Worm (Caenorhabditis elegans): ENCODE measurements around the gene W09D10.4.

- TF ChIP-seq W03F9.2 (tag; optimal IDR thresholded peaks at IDR 0.05) (no peak), him-1 (tag; optimal IDR thresholded peaks at IDR 0.05) (no peak)
These were observed 7.5 kb downstream of the W09D10.4 start for ce11 chrIII:10708484-10708883.

All from whole organism, L4/young adult.